Worm (Caenorhabditis elegans): ENCODE measurements around the gene cht-2.

ce11 chrII:8475306-8475822, 45.4 kb upstream of the cht-2 start, which contains the start of the genes M05D6.1 and M05D6.3:
- TF ChIP-seq egl-13 (tag; optimal IDR thresholded peaks at IDR 0.05) (no peak), ztf-11 (tag; optimal IDR thresholded peaks at IDR 0.05) (no peak), nhr-12 (tag; optimal IDR thresholded peaks at IDR 0.05) (no peak)
